Fruit fly (Drosophila melanogaster) whole organism, pupa: ENCODE results near the gene Tengl3.

ENCODE experiments used
- CG13204 ChIP-seq: fragments of 200-800 bp; sonication (Bioruptor generic); optimal IDR thresholded peaks from 2 replicates; lab custom pipeline; 2018; ENCODE audit warnings: missing biosample characterization, mild to moderate bottlenecking, missing genetic modification characterization, moderate library complexity
- CG34367 ChIP-seq: fragments of 200-800 bp; sonication (Bioruptor generic); optimal IDR thresholded peaks from 2 replicates; lab custom pipeline; 2018; ENCODE audit warnings: missing biosample characterization, mild to moderate bottlenecking, missing genetic modification characterization
- EcR ChIP-seq: fragments of 200-800 bp; sonication (Bioruptor generic); optimal IDR thresholded peaks from 3 replicates; lab custom pipeline; 2019; ENCODE audit warnings: missing biosample characterization, missing genetic modification characterization, mild to moderate bottlenecking, moderate library complexity, missing genetic modification reagents
- Ets98B ChIP-seq: fragments of 200-800 bp; sonication (Bioruptor generic); IDR thresholded peaks from 2 replicates; pipeline ENCODE4 v1.3.6; 2022; ENCODE audit warnings: missing biosample characterization, missing genetic modification characterization
- Pif1B ChIP-seq: fragments of 200-800 bp; sonication (Bioruptor generic); optimal IDR thresholded peaks from 3 replicates; lab custom pipeline; 2016; ENCODE audit warnings: missing biosample characterization, missing genetic modification characterization

- no peak for TF ChIP-seq EcR (GFP tag; lab: Kevin White, UChicago)
- no peak for TF ChIP-seq CG13204 (GFP tag; lab: Kevin White, UChicago)
- TF ChIP-seq Pif1B (GFP tag; lab: Kevin White, UChicago) = no peak
- no peak for TF ChIP-seq CG34367 (tag; lab: Kevin White, UChicago)
- no peak for TF ChIP-seq Ets98B (GFP tag; lab: Robert Waterston, UW)
Measured at dm6 chr2L:2197475-2198118, 40.5 kb downstream of the Tengl3 start, which contains the start of gene COX7AL2.
